Fruit fly (Drosophila melanogaster): Measurements from ENCODE around the gene Osi5.

dm6 chr3R:6203000-6203399 lies 24.3 kb upstream of the Osi5 start:
- TF ChIP-seq rn (GFP tag; IDR thresholded peaks at IDR 0.05): no peak
- peak; percentile 88 for TF ChIP-seq CG4496 (GFP tag; IDR thresholded peaks at IDR 0.05)
- no peak for TF ChIP-seq CG15710 (tag; optimal IDR thresholded peaks at IDR 0.05)
